Worm (Caenorhabditis elegans): ENCODE data around the gene C30A5.10.

- no peak for TF ChIP-seq unc-62 (GFP tag; optimal IDR thresholded peaks at IDR 0.05)
- no peak for TF ChIP-seq hsf-1 (GFP tag; IDR thresholded peaks at IDR 0.05)
Measured at ce11 chrIII:8155166-8155565, 54.5 kb downstream of the C30A5.10 start, which contains the start of gene D2007.1.

Measured in whole organism, young adult.